Fruit fly (Drosophila melanogaster) whole organism, embryonic: Measurements from ENCODE around the gene CG3448.

Experiments
- B-H1 ChIP-seq: fragments of 200-800 bp; sonication (Bioruptor generic); IDR thresholded peaks from 3 replicates; pipeline ENCODE4 v1.3.6; 2022; ENCODE audit warnings: missing biosample characterization, missing genetic modification characterization
- CG10431 ChIP-seq: fragments of 200-800 bp; sonication (Bioruptor generic); optimal IDR thresholded peaks from 3 replicates; lab custom pipeline; 2018; ENCODE audit warnings: missing biosample characterization, mild to moderate bottlenecking, missing genetic modification characterization
- CG11695 ChIP-seq: fragments of 200-800 bp; sonication (Bioruptor generic); IDR thresholded peaks from 3 replicates; pipeline ENCODE4 v1.3.6; 2022; ENCODE audit warnings: missing biosample characterization, missing genetic modification characterization
- CG14050 ChIP-seq: fragments of 200-800 bp; sonication (Bioruptor generic); IDR thresholded peaks from 3 replicates; pipeline ENCODE4 v1.3.6; 2022; ENCODE audit warnings: missing biosample characterization, missing genetic modification characterization
- CG15073 ChIP-seq: fragments of 200-800 bp; sonication (Bioruptor generic); optimal IDR thresholded peaks from 2 replicates; lab custom pipeline; 2016; ENCODE audit warnings: missing biosample characterization, missing genetic modification characterization
- CG17359 ChIP-seq: fragments of 200-800 bp; sonication (Bioruptor generic); optimal IDR thresholded peaks from 3 replicates; lab custom pipeline; 2018; ENCODE audit warnings: missing biosample characterization, mild to moderate bottlenecking, missing genetic modification characterization, moderate library complexity
- CG17385 ChIP-seq: fragments of 200-800 bp; sonication (Bioruptor generic); optimal IDR thresholded peaks from 3 replicates; lab custom pipeline; 2018; ENCODE audit warnings: missing biosample characterization, mild to moderate bottlenecking, missing genetic modification characterization
- CG18619 ChIP-seq: fragments of 200-800 bp; sonication (Bioruptor generic); optimal IDR thresholded peaks from 3 replicates; lab custom pipeline; 2017; ENCODE audit warnings: missing biosample characterization, mild to moderate bottlenecking, missing genetic modification characterization
- CG2129 ChIP-seq: fragments of 200-800 bp; sonication (Bioruptor generic); IDR thresholded peaks from 2 replicates; pipeline ENCODE4 v1.3.6; 2022; ENCODE audit warnings: missing biosample characterization, missing genetic modification characterization; ENCODE audit not compliant: partially characterized antibody
- CG31365 ChIP-seq: fragments of 200-800 bp; sonication (Bioruptor generic); optimal IDR thresholded peaks from 2 replicates; lab custom pipeline; 2018; ENCODE audit warnings: missing biosample characterization, mild to moderate bottlenecking, missing genetic modification characterization
- CG3847 ChIP-seq: fragments of 200-800 bp; sonication (Bioruptor generic); IDR thresholded peaks from 2 replicates; pipeline ENCODE4 v1.3.6; 2022; ENCODE audit warnings: missing biosample characterization, missing genetic modification characterization
- CG42726 ChIP-seq: fragments of 200-800 bp; sonication (Bioruptor generic); IDR thresholded peaks from 2 replicates; pipeline ENCODE4 v1.3.6; 2022; ENCODE audit warnings: missing biosample characterization, missing genetic modification characterization; ENCODE audit not compliant: partially characterized antibody
- CG4854 ChIP-seq: fragments of 200-800 bp; sonication (Bioruptor generic); optimal IDR thresholded peaks from 2 replicates; lab custom pipeline; 2016; ENCODE audit warnings: missing biosample characterization, missing genetic modification characterization, inconsistent platforms
- CG5953 ChIP-seq: fragments of 200-800 bp; sonication (Bioruptor generic); IDR thresholded peaks from 2 replicates; pipeline ENCODE4 v1.3.6; 2022; ENCODE audit warnings: missing biosample characterization, missing genetic modification characterization
- CG7928 ChIP-seq: fragments of 200-800 bp; sonication (Bioruptor generic); optimal IDR thresholded peaks from 2 replicates; lab custom pipeline; 2017; ENCODE audit warnings: missing biosample characterization, mild to moderate bottlenecking, missing genetic modification characterization
- D ChIP-seq, 2 experiments: fragments of 200-800 bp in 1 of 2; fragments of >200 bp in 1 of 2; sonication (Bioruptor generic) in 1 of 2; optimal IDR thresholded peaks; 2 replicates in 1 of 2; 3 replicates in 1 of 2; lab custom pipeline; 2017; ENCODE audit warnings: mild to moderate bottlenecking in 1 of 2, missing biosample characterization in 1 of 2, missing genetic modification characterization in 1 of 2, missing genetic modification reagents in 1 of 2
- D19A ChIP-seq: fragments of 200-800 bp; optimal IDR thresholded peaks from 3 replicates; lab custom pipeline; 2019; ENCODE audit warnings: missing biosample characterization, mild to moderate bottlenecking, missing genetic modification characterization, moderate library complexity
- Gug ChIP-seq: fragments of 200-800 bp; sonication (Bioruptor generic); IDR thresholded peaks from 4 replicates; pipeline ENCODE4 v1.3.6; 2022; ENCODE audit warnings: missing biosample characterization, missing genetic modification characterization
- Hr78 ChIP-seq, 2 experiments: fragments of 200-800 bp in 1 of 2; fragments of >200 bp in 1 of 2; sonication (Bioruptor generic) in 1 of 2; optimal IDR thresholded peaks; 2 replicates each; lab custom pipeline; 2017 to 2019; ENCODE audit warnings: missing biosample characterization in 2 of 2, missing genetic modification characterization in 2 of 2, mild to moderate bottlenecking in 1 of 2, moderate library complexity in 1 of 2
- Meics ChIP-seq: fragments of 200-800 bp; sonication (Bioruptor generic); optimal IDR thresholded peaks from 2 replicates; lab custom pipeline; 2017; ENCODE audit warnings: missing biosample characterization, mild to moderate bottlenecking, missing genetic modification characterization
- NFAT ChIP-seq: fragments of 200-800 bp; sonication (Bioruptor generic); IDR thresholded peaks from 2 replicates; pipeline ENCODE4 v1.3.6; 2022; ENCODE audit warnings: missing biosample characterization, missing genetic modification characterization
- Nf-YC ChIP-seq: fragments of 200-800 bp; optimal IDR thresholded peaks from 3 replicates; lab custom pipeline; 2019; ENCODE audit warnings: missing biosample characterization, mild to moderate bottlenecking, missing genetic modification characterization, moderate library complexity
- Optix ChIP-seq: fragments of 200-800 bp; sonication (Bioruptor generic); IDR thresholded peaks from 3 replicates; pipeline ENCODE4 v1.3.6; 2022; ENCODE audit warnings: missing biosample characterization, missing genetic modification characterization
- PHDP ChIP-seq: fragments of 200-800 bp; sonication (Bioruptor generic); optimal IDR thresholded peaks from 3 replicates; lab custom pipeline; 2018; ENCODE audit warnings: missing biosample characterization, mild to moderate bottlenecking, missing genetic modification characterization, moderate library complexity
- Poxn ChIP-seq: fragments of 200-800 bp; sonication (Bioruptor generic); IDR thresholded peaks from 2 replicates; pipeline ENCODE4 v1.3.6; 2022; ENCODE audit warnings: missing biosample characterization, missing genetic modification characterization
- Side ChIP-seq: fragments of 200-800 bp; sonication (Bioruptor generic); optimal IDR thresholded peaks from 2 replicates; lab custom pipeline; 2016; ENCODE audit warnings: missing biosample characterization, missing genetic modification characterization
- Taf1 ChIP-seq: fragments of 200-800 bp; sonication (Bioruptor generic); IDR thresholded peaks from 2 replicates; pipeline ENCODE4 v1.3.6; 2022; ENCODE audit warnings: missing biosample characterization, missing genetic modification characterization
- Xbp1 ChIP-seq: fragments of 200-800 bp; sonication (Bioruptor generic); optimal IDR thresholded peaks from 3 replicates; lab custom pipeline; 2016; ENCODE audit warnings: missing biosample characterization, mild to moderate bottlenecking, missing genetic modification characterization
- az2 ChIP-seq: fragments of 200-800 bp; sonication (Bioruptor generic); optimal IDR thresholded peaks from 3 replicates; lab custom pipeline; 2016; ENCODE audit warnings: missing biosample characterization, missing genetic modification characterization
- bbx ChIP-seq: fragments of 200-800 bp; sonication (Bioruptor generic); IDR thresholded peaks from 2 replicates; pipeline ENCODE4 v1.3.6; 2022; ENCODE audit warnings: missing biosample characterization, missing genetic modification characterization; ENCODE audit not compliant: partially characterized antibody
- br ChIP-seq: fragments of >200 bp; optimal IDR thresholded peaks from 2 replicates; lab custom pipeline; 2017
- cg ChIP-seq: fragments of 200-800 bp; sonication (Bioruptor generic); optimal IDR thresholded peaks from 3 replicates; lab custom pipeline; 2019; ENCODE audit warnings: missing biosample characterization, mild to moderate bottlenecking, missing genetic modification characterization, moderate library complexity
- chinmo ChIP-seq: fragments of 200-800 bp; sonication (Bioruptor generic); IDR thresholded peaks from 4 replicates; pipeline ENCODE4 v1.3.6; 2022; ENCODE audit warnings: missing biosample characterization, missing genetic modification characterization; ENCODE audit not compliant: partially characterized antibody
- en ChIP-seq: fragments of 200-800 bp; sonication (Bioruptor generic); optimal IDR thresholded peaks from 2 replicates; lab custom pipeline; 2016; ENCODE audit warnings: missing biosample characterization, missing genetic modification characterization
- exex ChIP-seq: fragments of 200-800 bp; sonication (Bioruptor generic); optimal IDR thresholded peaks from 4 replicates; lab custom pipeline; 2018; ENCODE audit warnings: missing biosample characterization, mild to moderate bottlenecking, missing genetic modification characterization, moderate library complexity
- eyg ChIP-seq: fragments of 200-800 bp; sonication (Bioruptor generic); optimal IDR thresholded peaks from 3 replicates; lab custom pipeline; 2016; ENCODE audit warnings: missing biosample characterization, missing genetic modification characterization
- ftz-f1 ChIP-seq: fragments of 200-800 bp; sonication (Bioruptor generic); optimal IDR thresholded peaks from 2 replicates; lab custom pipeline; 2016; ENCODE audit warnings: missing biosample characterization, missing genetic modification characterization
- ham ChIP-seq: fragments of 200-800 bp; sonication (Bioruptor generic); IDR thresholded peaks from 2 replicates; pipeline ENCODE4 v1.3.6; 2022; ENCODE audit warnings: missing biosample characterization, missing genetic modification characterization
- her ChIP-seq: fragments of 200-800 bp; sonication (Bioruptor generic); optimal IDR thresholded peaks from 2 replicates; lab custom pipeline; 2016; ENCODE audit warnings: missing biosample characterization, missing genetic modification characterization
- hkb ChIP-seq, 2 experiments: fragments of 200-800 bp in 1 of 2; fragments of >200 bp in 1 of 2; sonication (Bioruptor generic) in 1 of 2; IDR thresholded peaks in 1 of 2; optimal IDR thresholded peaks in 1 of 2; 2 replicates each; pipeline versions ENCODE4 v1.3.6 to Lab custom; 2017 to 2022; ENCODE audit warnings: missing biosample characterization in 1 of 2, missing genetic modification characterization in 1 of 2
- lbe ChIP-seq: fragments of 200-800 bp; sonication (Bioruptor generic); optimal IDR thresholded peaks from 2 replicates; lab custom pipeline; 2016; ENCODE audit warnings: missing biosample characterization, mild to moderate bottlenecking, missing genetic modification characterization
- lilli ChIP-seq: fragments of 200-800 bp; sonication (Bioruptor generic); optimal IDR thresholded peaks from 3 replicates; lab custom pipeline; 2016; ENCODE audit warnings: missing biosample characterization, missing genetic modification characterization
- nerfin-1 ChIP-seq: fragments of 200-800 bp; sonication (Bioruptor generic); optimal IDR thresholded peaks from 3 replicates; lab custom pipeline; 2019; ENCODE audit warnings: missing biosample characterization, mild to moderate bottlenecking, missing genetic modification characterization, moderate library complexity
- run ChIP-seq: fragments of 200-800 bp; sonication (Bioruptor generic); optimal IDR thresholded peaks from 3 replicates; lab custom pipeline; 2018; ENCODE audit warnings: missing biosample characterization, mild to moderate bottlenecking, missing genetic modification characterization
- sens-2 ChIP-seq: fragments of 200-800 bp; sonication (Bioruptor generic); IDR thresholded peaks from 2 replicates; pipeline ENCODE4 v1.3.6; 2022; ENCODE audit warnings: missing biosample characterization, missing genetic modification characterization
- tio ChIP-seq: fragments of 200-800 bp; sonication (Bioruptor generic); optimal IDR thresholded peaks from 2 replicates; lab custom pipeline; 2017; ENCODE audit warnings: missing biosample characterization, missing genetic modification characterization, inconsistent platforms
- twi ChIP-seq: fragments of 200-800 bp; optimal IDR thresholded peaks from 2 replicates; lab custom pipeline; 2019; ENCODE audit warnings: missing biosample characterization, mild to moderate bottlenecking, missing genetic modification characterization, moderate library complexity
- tx ChIP-seq: fragments of 200-800 bp; sonication (Bioruptor generic); optimal IDR thresholded peaks from 2 replicates; lab custom pipeline; 2016; ENCODE audit warnings: missing biosample characterization, missing genetic modification characterization
- wek ChIP-seq: fragments of 200-800 bp; sonication (Bioruptor generic); optimal IDR thresholded peaks from 3 replicates; lab custom pipeline; 2018; ENCODE audit warnings: missing biosample characterization, mild to moderate bottlenecking, missing genetic modification characterization, moderate library complexity

CG3448 gene

DNA sequence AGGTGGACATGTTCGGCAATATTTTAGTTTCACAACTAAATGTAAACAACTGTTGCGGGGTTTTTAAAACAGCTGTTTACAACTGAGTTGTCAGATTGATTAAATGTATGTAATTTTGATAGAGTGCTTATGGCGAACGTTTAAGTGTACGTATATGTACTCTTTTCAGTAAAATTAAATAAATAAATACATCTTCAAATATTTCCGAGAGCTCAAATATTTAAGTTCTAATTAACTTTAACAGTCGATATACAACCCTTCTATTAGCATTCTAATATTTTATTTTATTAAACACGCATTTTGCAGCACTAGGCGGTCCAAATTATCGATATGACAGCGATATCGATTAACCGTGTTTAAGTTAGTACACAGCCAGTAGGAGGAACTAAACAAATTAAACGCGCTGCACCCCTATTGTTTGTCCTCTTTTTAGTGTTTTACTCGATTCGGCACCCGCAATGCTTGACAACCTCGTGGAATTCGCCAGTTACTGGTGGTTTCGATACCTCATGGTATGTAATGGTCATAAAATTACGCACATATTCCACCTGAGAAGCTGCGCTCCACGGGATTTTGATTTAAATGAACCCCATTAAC lies at the start of gene CG3448, which contains the start of gene ghi (continued):
- peak; percentile 1 for TF ChIP-seq CG18619 (GFP tag; lab: Kevin White, UChicago)
- TF ChIP-seq B-H1 (GFP tag; lab: Robert Waterston, UW), result peak; percentile 13; the same call in 1 of the 3 replicates
- TF ChIP-seq Gug (GFP tag; lab: Robert Waterston, UW), result peak; percentile 31; the same call in 1 of the 4 replicates
- peak; percentile 45 for TF ChIP-seq D19A (tag; lab: Kevin White, UChicago)
- TF ChIP-seq exex (tag; lab: Kevin White, UChicago), result peak; percentile 56
- TF ChIP-seq D (optimal IDR thresholded peaks at IDR 0.05; lab: Kevin White, UChicago), result no peak
- peak; percentile 37 for TF ChIP-seq D (GFP tag; optimal IDR thresholded peaks at IDR 0.05; lab: Kevin White, UChicago)
- TF ChIP-seq CG11695 (GFP tag; lab: Robert Waterston, UW), result peak; percentile 10; the same call in 1 of the 3 replicates
- TF ChIP-seq wek (GFP tag; lab: Kevin White, UChicago), result peak; percentile 6
- peak; percentile 80 for TF ChIP-seq bbx (GFP tag; lab: Robert Waterston, UW)
- no peak for TF ChIP-seq CG10431 (GFP tag; lab: Kevin White, UChicago)
- no peak for TF ChIP-seq her (GFP tag; lab: Kevin White, UChicago)
- no peak for TF ChIP-seq Poxn (GFP tag; lab: Robert Waterston, UW)
- TF ChIP-seq Hr78 (GFP tag; optimal IDR thresholded peaks at IDR 0.05; lab: Kevin White, UChicago), result no peak
- peak; percentile 59; the same call in 1 of the 2 replicates for TF ChIP-seq NFAT
- no peak for TF ChIP-seq run (tag; lab: Kevin White, UChicago)
- peak; percentile 42 for TF ChIP-seq Xbp1 (GFP tag; lab: Kevin White, UChicago)
- no peak for TF ChIP-seq CG31365 (tag; lab: Kevin White, UChicago)
- TF ChIP-seq ftz-f1 (GFP tag; lab: Kevin White, UChicago), result no peak
- peak; percentile 54 for TF ChIP-seq PHDP (tag; lab: Kevin White, UChicago)
- peak; percentile 70 for TF ChIP-seq nerfin-1 (tag; lab: Kevin White, UChicago)
- peak; percentile 13 for TF ChIP-seq twi (tag; lab: Kevin White, UChicago)
- TF ChIP-seq CG14050 (GFP tag; lab: Robert Waterston, UW), result no peak
- TF ChIP-seq Meics (GFP tag; lab: Kevin White, UChicago), result peak; percentile 52
- TF ChIP-seq CG7928, result no peak
- no peak for TF ChIP-seq CG42726 (GFP tag; lab: Robert Waterston, UW)
- no peak for TF ChIP-seq Optix (GFP tag; lab: Robert Waterston, UW)
- no peak for TF ChIP-seq en (GFP tag; lab: Kevin White, UChicago)
- peak; percentile 3 for TF ChIP-seq az2 (GFP tag; lab: Kevin White, UChicago)
- 0 out of 2 replicates have a peak, but pooled peaks have one; percentile 29 for TF ChIP-seq CG2129
- no peak for TF ChIP-seq CG17385 (GFP tag; lab: Kevin White, UChicago)
- TF ChIP-seq lilli, result peak; percentile 59
- no peak for TF ChIP-seq CG5953 (GFP tag; lab: Robert Waterston, UW)
- TF ChIP-seq ham (GFP tag; lab: Robert Waterston, UW), result no peak
- no peak for TF ChIP-seq eyg (GFP tag; lab: Kevin White, UChicago)
- TF ChIP-seq tx (GFP tag; lab: Kevin White, UChicago), result no peak
- TF ChIP-seq sens-2 (GFP tag; lab: Robert Waterston, UW), result no peak
- peak; percentile 80; the same call in 3 of the 4 replicates for TF ChIP-seq chinmo
- TF ChIP-seq br (lab: Kevin White, UChicago), result no peak
- no peak for TF ChIP-seq hkb (optimal IDR thresholded peaks at IDR 0.05; lab: Kevin White, UChicago)
- TF ChIP-seq hkb (GFP tag; IDR thresholded peaks at IDR 0.05; lab: Robert Waterston, UW), result peak; percentile 58
- peak; percentile 27; the same call in 1 of the 2 replicates for TF ChIP-seq Taf1
- TF ChIP-seq CG3847 (GFP tag; lab: Robert Waterston, UW), result peak; percentile 49; the same call in 1 of the 2 replicates
- TF ChIP-seq CG4854 (GFP tag; lab: Kevin White, UChicago), result peak; percentile 0
- TF ChIP-seq CG17359, result peak; percentile 73
- no peak for TF ChIP-seq cg (GFP tag; lab: Kevin White, UChicago)
- TF ChIP-seq lbe, result peak; percentile 79
- TF ChIP-seq tio (GFP tag; lab: Kevin White, UChicago), result no peak
- peak; percentile 26 for TF ChIP-seq Side (GFP tag; lab: Kevin White, UChicago)
- TF ChIP-seq Nf-YC (tag; lab: Kevin White, UChicago), result peak; percentile 77
- TF ChIP-seq CG15073 (GFP tag; lab: Kevin White, UChicago), result no peak
